Fruit fly (Drosophila melanogaster): Measurements from ENCODE around the gene CG34155.

CG34155 gene

dm6 chr3R:30550044-30550443 is 10.0 kb downstream of the CG34155 start (continued):
- TF ChIP-seq unpg (GFP tag; optimal IDR thresholded peaks at IDR 0.05): peak; percentile 12
- no peak for TF ChIP-seq CG8944 (GFP tag; optimal IDR thresholded peaks at IDR 0.05)
- no peak for TF ChIP-seq CG6272 (GFP tag; IDR thresholded peaks at IDR 0.05)
- TF ChIP-seq Camta (GFP tag; optimal IDR thresholded peaks at IDR 0.05): no peak
- no peak for TF ChIP-seq B-H2 (GFP tag; optimal IDR thresholded peaks at IDR 0.05)
- TF ChIP-seq lilli (GFP tag; optimal IDR thresholded peaks at IDR 0.05): peak; percentile 17
- no peak for TF ChIP-seq ATbp (GFP tag; optimal IDR thresholded peaks at IDR 0.05)
- peak; percentile 50 for TF ChIP-seq CG12769 (tag; optimal IDR thresholded peaks at IDR 0.05)
- TF ChIP-seq MESR4 (GFP tag; optimal IDR thresholded peaks at IDR 0.05): no peak
- no peak for TF ChIP-seq nmo (GFP tag; optimal IDR thresholded peaks at IDR 0.05)
- no peak for TF ChIP-seq pros (GFP tag; optimal IDR thresholded peaks at IDR 0.05)
- TF ChIP-seq Dp (GFP tag; optimal IDR thresholded peaks at IDR 0.05): no peak
- peak; percentile 11 for TF ChIP-seq Myb (GFP tag; optimal IDR thresholded peaks at IDR 0.05)
- TF ChIP-seq TFAM (GFP tag; optimal IDR thresholded peaks at IDR 0.05): no peak
- no peak for TF ChIP-seq Six4 (GFP tag; optimal IDR thresholded peaks at IDR 0.05)
- TF ChIP-seq prd (optimal IDR thresholded peaks at IDR 0.05): no peak
- no peak for TF ChIP-seq prd (GFP tag; IDR thresholded peaks at IDR 0.05)
- no peak for TF ChIP-seq Lhr (GFP tag; optimal IDR thresholded peaks at IDR 0.05)
- TF ChIP-seq grn (GFP tag; optimal IDR thresholded peaks at IDR 0.05): no peak
- peak; percentile 21 for TF ChIP-seq CG17359 (tag; optimal IDR thresholded peaks at IDR 0.05)
- TF ChIP-seq CrebB (tag; optimal IDR thresholded peaks at IDR 0.05): no peak
- no peak for TF ChIP-seq salm (tag; optimal IDR thresholded peaks at IDR 0.05)
- no peak for TF ChIP-seq Xrp1 (GFP tag; IDR thresholded peaks at IDR 0.05)
- TF ChIP-seq CG7839 (tag; optimal IDR thresholded peaks at IDR 0.05): peak; percentile 35
- TF ChIP-seq z (GFP tag; IDR thresholded peaks at IDR 0.05): no peak
- peak; percentile 38 for TF ChIP-seq dmrt99B (tag; optimal IDR thresholded peaks at IDR 0.05)
- no peak for TF ChIP-seq Dip2 (GFP tag; IDR thresholded peaks at IDR 0.05)
- TF ChIP-seq CG13894 (tag; optimal IDR thresholded peaks at IDR 0.05): peak; percentile 33
- no peak for TF ChIP-seq knrl (GFP tag; IDR thresholded peaks at IDR 0.05; ENCODE audit: partially characterized antibody)
- TF ChIP-seq CG6765 (GFP tag; optimal IDR thresholded peaks at IDR 0.05): peak; percentile 11
- peak; percentile 41 for TF ChIP-seq CG7556 (GFP tag; optimal IDR thresholded peaks at IDR 0.05)
- no peak for TF ChIP-seq CG4404 (GFP tag; IDR thresholded peaks at IDR 0.05)
- TF ChIP-seq dati (GFP tag; IDR thresholded peaks at IDR 0.05): no peak
- no peak for TF ChIP-seq az2 (GFP tag; optimal IDR thresholded peaks at IDR 0.05)
- 0 out of 2 replicates have a peak, but pooled peaks have one; percentile 28 for TF ChIP-seq lmd (GFP tag; IDR thresholded peaks at IDR 0.05)
- no peak for TF ChIP-seq CG8089 (GFP tag; optimal IDR thresholded peaks at IDR 0.05)
- no peak for TF ChIP-seq CG10431 (GFP tag; optimal IDR thresholded peaks at IDR 0.05)
- no peak for TF ChIP-seq mld (GFP tag; IDR thresholded peaks at IDR 0.05; ENCODE audit: partially characterized antibody)
- no peak for TF ChIP-seq Neu2 (GFP tag; optimal IDR thresholded peaks at IDR 0.05; ENCODE audit: borderline replicate concordance)
- no peak for TF ChIP-seq Doc2 (GFP tag; IDR thresholded peaks at IDR 0.05)
- peak; percentile 10 for TF ChIP-seq NfI (GFP tag; optimal IDR thresholded peaks at IDR 0.05)
- TF ChIP-seq tin (GFP tag; optimal IDR thresholded peaks at IDR 0.05): no peak
- no peak for TF ChIP-seq CG42726 (GFP tag; IDR thresholded peaks at IDR 0.05; ENCODE audit: partially characterized antibody)
- TF ChIP-seq lov (optimal IDR thresholded peaks at IDR 0.05): no peak
- TF ChIP-seq lov (GFP tag; IDR thresholded peaks at IDR 0.05): no peak
- peak; percentile 48 for TF ChIP-seq Fer1 (GFP tag; optimal IDR thresholded peaks at IDR 0.05)
- peak; percentile 35 for TF ChIP-seq CG11504 (tag; optimal IDR thresholded peaks at IDR 0.05)
- no peak for TF ChIP-seq HmgD (GFP tag; optimal IDR thresholded peaks at IDR 0.05)
- no peak for TF ChIP-seq Awh (GFP tag; IDR thresholded peaks at IDR 0.05)
- TF ChIP-seq CG10979 (tag; optimal IDR thresholded peaks at IDR 0.05): no peak
- peak; percentile 25 for TF ChIP-seq CG3281 (GFP tag; optimal IDR thresholded peaks at IDR 0.05)
- TF ChIP-seq Hand (GFP tag; optimal IDR thresholded peaks at IDR 0.05): peak; percentile 27

All from whole organism, embryonic.